Fruit fly (Drosophila melanogaster): ENCODE results near the gene Manf.

Gene Manf

DNA sequence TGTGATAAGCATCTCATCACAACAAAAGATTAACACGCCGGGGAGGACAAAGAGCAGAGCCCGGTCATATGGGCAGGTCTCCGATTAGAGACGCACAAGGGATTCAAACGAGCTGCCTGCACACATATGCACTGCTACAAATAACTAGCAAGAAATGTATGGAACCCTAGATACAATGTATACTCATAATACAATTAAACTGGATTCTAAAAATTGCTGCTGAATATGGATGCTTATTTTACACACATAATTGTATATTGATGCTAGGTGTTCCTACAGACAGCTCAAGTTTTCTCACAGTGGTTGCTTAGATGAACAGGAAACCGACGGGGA lies 12.2 kb upstream of the Manf start (continued):
- no peak for TF ChIP-seq CG4328 (GFP tag; optimal IDR thresholded peaks at IDR 0.05)
- no peak for TF ChIP-seq nom (GFP tag; optimal IDR thresholded peaks at IDR 0.05)
- TF ChIP-seq peb (GFP tag; IDR thresholded peaks at IDR 0.05): 0 out of 2 replicates have a peak, but pooled peaks have one; percentile 20
- no peak for TF ChIP-seq CG15073 (GFP tag; optimal IDR thresholded peaks at IDR 0.05)
- TF ChIP-seq Hr78 (GFP tag; optimal IDR thresholded peaks at IDR 0.05): peak in 1 of 2 experiments; percentile 56
- no peak for TF ChIP-seq CG6683 (GFP tag; optimal IDR thresholded peaks at IDR 0.05)
- TF ChIP-seq trem (tag; optimal IDR thresholded peaks at IDR 0.05): peak; percentile 40
- no peak for TF ChIP-seq ems (GFP tag; optimal IDR thresholded peaks at IDR 0.05)
- no peak; the same call in 2 of the 3 replicates for TF ChIP-seq Aef1 (GFP tag; IDR thresholded peaks at IDR 0.05)
- peak; percentile 48; the same call in 1 of the 2 replicates for TF ChIP-seq sisA (GFP tag; IDR thresholded peaks at IDR 0.05)
- TF ChIP-seq pho (GFP tag; optimal IDR thresholded peaks at IDR 0.05): no peak
- TF ChIP-seq CG14667 (GFP tag; IDR thresholded peaks at IDR 0.05): 0 out of 2 replicates have a peak, but pooled peaks have one; percentile 23
- TF ChIP-seq stwl (tag; optimal IDR thresholded peaks at IDR 0.05): peak; percentile 45
- TF ChIP-seq sr (GFP tag; IDR thresholded peaks at IDR 0.05): no peak
- peak; percentile 88 for TF ChIP-seq CG15696 (tag; optimal IDR thresholded peaks at IDR 0.05)
- TF ChIP-seq Tbp (GFP tag; optimal IDR thresholded peaks at IDR 0.05): no peak
- TF ChIP-seq Med (GFP tag): peak; percentile 89
- TF ChIP-seq cad (GFP tag; optimal IDR thresholded peaks at IDR 0.05): no peak
- peak; percentile 68 for TF ChIP-seq CG8290 (GFP tag; optimal IDR thresholded peaks at IDR 0.05)
- TF ChIP-seq CG8290 (tag; optimal IDR thresholded peaks at IDR 0.05): no peak
- TF ChIP-seq CG7786 (GFP tag; optimal IDR thresholded peaks at IDR 0.05): peak; percentile 51
- no peak for TF ChIP-seq Opbp (GFP tag; IDR thresholded peaks at IDR 0.05; ENCODE audit: partially characterized antibody)
- peak; percentile 27 for TF ChIP-seq CG2678 (tag; optimal IDR thresholded peaks at IDR 0.05)
- TF ChIP-seq fd96Cb (tag; optimal IDR thresholded peaks at IDR 0.05): peak; percentile 66
- TF ChIP-seq CG2116 (GFP tag; optimal IDR thresholded peaks at IDR 0.05): peak; percentile 10
- no peak for TF ChIP-seq grn (GFP tag; optimal IDR thresholded peaks at IDR 0.05)
- peak; percentile 85 for TF ChIP-seq CG2712 (tag; optimal IDR thresholded peaks at IDR 0.05)
- TF ChIP-seq Bgb (GFP tag; IDR thresholded peaks at IDR 0.05; ENCODE audit: partially characterized antibody): no peak
- no peak for TF ChIP-seq CG13894 (tag; optimal IDR thresholded peaks at IDR 0.05)
- peak; percentile 52; the same call in 1 of the 2 replicates for TF ChIP-seq CG31441 (GFP tag; IDR thresholded peaks at IDR 0.05)
- TF ChIP-seq H2.0 (GFP tag; IDR thresholded peaks at IDR 0.05): 0 out of 2 replicates have a peak, but pooled peaks have one; percentile 2
- no peak for TF ChIP-seq CG9876 (GFP tag; optimal IDR thresholded peaks at IDR 0.05)
- TF ChIP-seq tup (GFP tag; optimal IDR thresholded peaks at IDR 0.05): peak; percentile 16
- no peak for TF ChIP-seq ase (GFP tag; IDR thresholded peaks at IDR 0.05)
- TF ChIP-seq sob (GFP tag; IDR thresholded peaks at IDR 0.05): 0 out of 2 replicates have a peak, but pooled peaks have one; percentile 30
- TF ChIP-seq CG12769 (tag; optimal IDR thresholded peaks at IDR 0.05): peak; percentile 13
- no peak for TF ChIP-seq CG6791 (GFP tag; IDR thresholded peaks at IDR 0.05; ENCODE audit: partially characterized antibody)
- peak in 1 of 2 experiments; percentile 14 for TF ChIP-seq insv (GFP tag; optimal IDR thresholded peaks at IDR 0.05)
- peak; percentile 50 for TF ChIP-seq CG12236 (GFP tag; optimal IDR thresholded peaks at IDR 0.05)
- peak; percentile 65 to 80 for TF ChIP-seq chif (GFP tag; optimal IDR thresholded peaks at IDR 0.05)
- TF ChIP-seq CG30431 (GFP tag; optimal IDR thresholded peaks at IDR 0.05): peak; percentile 66
- peak; percentile 56 for TF ChIP-seq lilli (GFP tag; optimal IDR thresholded peaks at IDR 0.05)
- TF ChIP-seq wor (GFP tag; IDR thresholded peaks at IDR 0.05): 0 out of 2 replicates have a peak, but pooled peaks have one; percentile 20
- TF ChIP-seq cato (GFP tag; optimal IDR thresholded peaks at IDR 0.05; ENCODE audit: borderline replicate concordance): no peak
- peak; percentile 67 for TF ChIP-seq jumu (GFP tag; optimal IDR thresholded peaks at IDR 0.05)
- no peak for TF ChIP-seq knrl (GFP tag; IDR thresholded peaks at IDR 0.05; ENCODE audit: partially characterized antibody)
- TF ChIP-seq CG7987 (GFP tag; optimal IDR thresholded peaks at IDR 0.05): no peak
- TF ChIP-seq p53 (GFP tag; optimal IDR thresholded peaks at IDR 0.05): no peak
- TF ChIP-seq Oaz (GFP tag; IDR thresholded peaks at IDR 0.05): no peak
- peak; percentile 3 for TF ChIP-seq pb (GFP tag; optimal IDR thresholded peaks at IDR 0.05)
- TF ChIP-seq Spps (tag; optimal IDR thresholded peaks at IDR 0.05): peak; percentile 78
